Fruit fly (Drosophila melanogaster) whole organism, embryonic: ENCODE results near the gene CG10804.

Experiments used
- B-H1 ChIP-seq: fragments of 200-800 bp; sonication (Bioruptor generic); IDR thresholded peaks from 3 replicates; pipeline ENCODE4 v1.3.6; 2022; ENCODE audit warnings: missing biosample characterization, missing genetic modification characterization
- CG11723 ChIP-seq: fragments of 200-800 bp; sonication (Bioruptor generic); optimal IDR thresholded peaks from 2 replicates; lab custom pipeline; 2017; ENCODE audit warnings: missing biosample characterization, mild to moderate bottlenecking, missing genetic modification characterization
- CG1233 ChIP-seq: fragments of 200-800 bp; sonication (Bioruptor generic); optimal IDR thresholded peaks from 4 replicates; lab custom pipeline; 2018; ENCODE audit warnings: missing biosample characterization, mild to moderate bottlenecking, missing genetic modification characterization
- CG14050 ChIP-seq: fragments of 200-800 bp; sonication (Bioruptor generic); IDR thresholded peaks from 3 replicates; pipeline ENCODE4 v1.3.6; 2022; ENCODE audit warnings: missing biosample characterization, missing genetic modification characterization
- CG14710 ChIP-seq: fragments of 200-800 bp; sonication (Bioruptor generic); optimal IDR thresholded peaks from 3 replicates; lab custom pipeline; 2019; ENCODE audit warnings: missing biosample characterization, mild to moderate bottlenecking, missing genetic modification characterization, moderate library complexity
- CG1602 ChIP-seq: fragments of 200-800 bp; sonication (Bioruptor generic); optimal IDR thresholded peaks from 3 replicates; lab custom pipeline; 2016; ENCODE audit warnings: missing biosample characterization, missing genetic modification characterization
- CG1647 ChIP-seq: fragments of 200-800 bp; sonication (Bioruptor generic); optimal IDR thresholded peaks from 3 replicates; lab custom pipeline; 2016; ENCODE audit warnings: missing biosample characterization, missing genetic modification characterization
- CG17328 ChIP-seq: fragments of 200-800 bp; sonication (Bioruptor generic); IDR thresholded peaks from 2 replicates; pipeline ENCODE4 v1.3.6; 2022; ENCODE audit warnings: missing biosample characterization, missing genetic modification characterization
- CG2116 ChIP-seq: fragments of 200-800 bp; sonication (Bioruptor generic); optimal IDR thresholded peaks from 3 replicates; lab custom pipeline; 2018; ENCODE audit warnings: missing biosample characterization, mild to moderate bottlenecking, missing genetic modification characterization
- CG3065 ChIP-seq: fragments of 200-800 bp; sonication (Bioruptor generic); optimal IDR thresholded peaks from 2 replicates; lab custom pipeline; 2016; ENCODE audit warnings: missing biosample characterization, missing genetic modification characterization
- CG3407 ChIP-seq: fragments of 200-800 bp; sonication (Bioruptor generic); optimal IDR thresholded peaks from 2 replicates; lab custom pipeline; 2018; ENCODE audit warnings: missing biosample characterization, mild to moderate bottlenecking, missing genetic modification characterization
- CG6765 ChIP-seq: fragments of 200-800 bp; sonication (Bioruptor generic); optimal IDR thresholded peaks from 3 replicates; lab custom pipeline; 2017; ENCODE audit warnings: missing biosample characterization, mild to moderate bottlenecking, missing genetic modification characterization
- CG6791 ChIP-seq: fragments of 200-800 bp; sonication (Bioruptor generic); IDR thresholded peaks from 3 replicates; pipeline ENCODE4 v1.3.6; 2022; ENCODE audit warnings: missing biosample characterization, missing genetic modification characterization; ENCODE audit not compliant: partially characterized antibody
- CG8359 ChIP-seq: fragments of 200-800 bp; sonication (Bioruptor generic); optimal IDR thresholded peaks from 2 replicates; lab custom pipeline; 2017; ENCODE audit warnings: missing biosample characterization, mild to moderate bottlenecking, missing genetic modification characterization, borderline replicate concordance
- CG9437 ChIP-seq: fragments of 200-800 bp; sonication (Bioruptor generic); optimal IDR thresholded peaks from 2 replicates; lab custom pipeline; 2018; ENCODE audit warnings: missing biosample characterization, mild to moderate bottlenecking, missing genetic modification characterization
- CG9876 ChIP-seq: fragments of 200-800 bp; sonication (Bioruptor generic); optimal IDR thresholded peaks from 2 replicates; lab custom pipeline; 2016; ENCODE audit warnings: missing biosample characterization, missing genetic modification characterization
- CoRest ChIP-seq: fragments of 200-800 bp; sonication (Bioruptor generic); optimal IDR thresholded peaks from 3 replicates; lab custom pipeline; 2018; ENCODE audit warnings: missing biosample characterization, mild to moderate bottlenecking, missing genetic modification characterization, moderate library complexity
- D ChIP-seq, 2 experiments: fragments of 200-800 bp in 1 of 2; fragments of >200 bp in 1 of 2; sonication (Bioruptor generic) in 1 of 2; optimal IDR thresholded peaks; 2 replicates in 1 of 2; 3 replicates in 1 of 2; lab custom pipeline; 2017; ENCODE audit warnings: mild to moderate bottlenecking in 1 of 2, missing biosample characterization in 1 of 2, missing genetic modification characterization in 1 of 2, missing genetic modification reagents in 1 of 2
- Dbx ChIP-seq: fragments of 200-800 bp; sonication (Bioruptor generic); IDR thresholded peaks from 3 replicates; pipeline ENCODE4 v1.3.6; 2022; ENCODE audit warnings: missing biosample characterization, missing genetic modification characterization
- Dek ChIP-seq: fragments of 200-800 bp; sonication (Bioruptor generic); optimal IDR thresholded peaks from 3 replicates; lab custom pipeline; 2019; ENCODE audit warnings: missing biosample characterization, mild to moderate bottlenecking, missing genetic modification characterization, moderate library complexity
- H2.0 ChIP-seq: fragments of 200-800 bp; sonication (Bioruptor generic); IDR thresholded peaks from 2 replicates; pipeline ENCODE4 v1.3.6; 2022; ENCODE audit warnings: missing biosample characterization, missing genetic modification characterization
- HLH4C ChIP-seq: fragments of 200-800 bp; sonication (Bioruptor generic); IDR thresholded peaks from 3 replicates; pipeline ENCODE4 v1.3.6; 2022; ENCODE audit warnings: missing biosample characterization, missing genetic modification characterization; ENCODE audit not compliant: partially characterized antibody
- Hmr ChIP-seq: fragments of 200-800 bp; sonication (Bioruptor generic); optimal IDR thresholded peaks from 3 replicates; lab custom pipeline; 2017; ENCODE audit warnings: mild to moderate bottlenecking, missing biosample characterization, missing genetic modification reagents, missing genetic modification characterization
- Hsf ChIP-seq: fragments of 200-800 bp; sonication (Bioruptor generic); optimal IDR thresholded peaks from 3 replicates; lab custom pipeline; 2016; ENCODE audit warnings: missing biosample characterization, missing genetic modification characterization
- MESR4 ChIP-seq: fragments of 200-800 bp; sonication (Bioruptor generic); optimal IDR thresholded peaks from 2 replicates; lab custom pipeline; 2018; ENCODE audit warnings: missing biosample characterization, mild to moderate bottlenecking, missing genetic modification characterization, moderate library complexity
- MTF-1 ChIP-seq: fragments of 200-800 bp; sonication (Bioruptor generic); optimal IDR thresholded peaks from 2 replicates; lab custom pipeline; 2018; ENCODE audit warnings: missing biosample characterization, mild to moderate bottlenecking, missing genetic modification characterization, borderline replicate concordance
- Max ChIP-seq: fragments of 200-800 bp; sonication (Bioruptor generic); optimal IDR thresholded peaks from 2 replicates; lab custom pipeline; 2016; ENCODE audit warnings: missing biosample characterization, mild to moderate bottlenecking, missing genetic modification characterization
- Mes4 ChIP-seq: fragments of 200-800 bp; sonication (Bioruptor generic); optimal IDR thresholded peaks from 2 replicates; lab custom pipeline; 2016; ENCODE audit warnings: missing biosample characterization, missing genetic modification characterization
- Myb ChIP-seq: fragments of 200-800 bp; sonication (Bioruptor generic); optimal IDR thresholded peaks from 2 replicates; lab custom pipeline; 2016; ENCODE audit warnings: missing biosample characterization, missing genetic modification characterization
- Optix ChIP-seq: fragments of 200-800 bp; sonication (Bioruptor generic); IDR thresholded peaks from 3 replicates; pipeline ENCODE4 v1.3.6; 2022; ENCODE audit warnings: missing biosample characterization, missing genetic modification characterization
- Sin3A ChIP-seq: fragments of >200 bp; optimal IDR thresholded peaks from 2 replicates; lab custom pipeline; 2018
- Spps ChIP-seq: fragments of 200-800 bp; sonication (Bioruptor generic); optimal IDR thresholded peaks from 2 replicates; lab custom pipeline; 2018; ENCODE audit warnings: missing biosample characterization, mild to moderate bottlenecking, missing genetic modification characterization
- Stat92E ChIP-seq, 3 experiments: fragments of >200 bp in 2 of 3; fragments of 200-800 bp in 1 of 3; sonication (Bioruptor generic) in 1 of 3; optimal IDR thresholded peaks; 2 replicates each; lab custom pipeline; 2017 to 2019; ENCODE audit warnings: missing biosample characterization in 3 of 3, missing genetic modification characterization in 3 of 3, mild to moderate bottlenecking in 1 of 3, moderate library complexity in 1 of 3
- amos ChIP-seq: fragments of 200-800 bp; sonication (Bioruptor generic); IDR thresholded peaks from 2 replicates; pipeline ENCODE4 v1.3.6; 2022; ENCODE audit warnings: missing biosample characterization, missing genetic modification characterization; ENCODE audit not compliant: partially characterized antibody
- bab2 ChIP-seq: fragments of 200-800 bp; sonication (Bioruptor generic); optimal IDR thresholded peaks from 2 replicates; lab custom pipeline; 2016; ENCODE audit warnings: missing biosample characterization, missing genetic modification characterization
- br ChIP-seq: fragments of >200 bp; optimal IDR thresholded peaks from 2 replicates; lab custom pipeline; 2017
- dpn ChIP-seq, 2 experiments: fragments of 200-800 bp; sonication (Bioruptor generic); optimal IDR thresholded peaks; 3 replicates each; lab custom pipeline; 2016; ENCODE audit warnings: missing biosample characterization in 2 of 2, missing genetic modification characterization in 2 of 2
- dysf ChIP-seq: fragments of 200-800 bp; sonication (Bioruptor generic); IDR thresholded peaks from 3 replicates; pipeline ENCODE4 v1.3.6; 2022; ENCODE audit warnings: missing biosample characterization, missing genetic modification characterization
- eyg ChIP-seq: fragments of 200-800 bp; sonication (Bioruptor generic); optimal IDR thresholded peaks from 3 replicates; lab custom pipeline; 2016; ENCODE audit warnings: missing biosample characterization, missing genetic modification characterization
- insv ChIP-seq, 2 experiments: fragments of 200-800 bp; sonication (Bioruptor generic); optimal IDR thresholded peaks; 3 replicates each; lab custom pipeline; 2016 to 2018; ENCODE audit warnings: missing biosample characterization in 2 of 2, missing genetic modification characterization in 2 of 2
- lilli ChIP-seq: fragments of 200-800 bp; sonication (Bioruptor generic); optimal IDR thresholded peaks from 3 replicates; lab custom pipeline; 2016; ENCODE audit warnings: missing biosample characterization, missing genetic modification characterization
- mld ChIP-seq: fragments of 200-800 bp; sonication (Bioruptor generic); IDR thresholded peaks from 3 replicates; pipeline ENCODE4 v1.3.6; 2022; ENCODE audit warnings: missing biosample characterization, missing genetic modification characterization; ENCODE audit not compliant: partially characterized antibody
- org-1 ChIP-seq: fragments of 200-800 bp; sonication (Bioruptor generic); optimal IDR thresholded peaks from 2 replicates; lab custom pipeline; 2017; ENCODE audit warnings: missing biosample characterization, missing genetic modification characterization
- salm ChIP-seq: fragments of 200-800 bp; sonication (Bioruptor generic); optimal IDR thresholded peaks from 2 replicates; lab custom pipeline; 2018; ENCODE audit warnings: missing biosample characterization, mild to moderate bottlenecking, missing genetic modification characterization
- schlank ChIP-seq: fragments of 200-800 bp; sonication (Bioruptor generic); optimal IDR thresholded peaks from 2 replicates; lab custom pipeline; 2018; ENCODE audit warnings: missing biosample characterization, mild to moderate bottlenecking, missing genetic modification characterization
- seq ChIP-seq: fragments of 200-800 bp; sonication (Bioruptor generic); IDR thresholded peaks from 2 replicates; pipeline ENCODE4 v1.3.6; 2022; ENCODE audit warnings: missing biosample characterization, missing genetic modification characterization
- slbo ChIP-seq: fragments of 200-800 bp; sonication (Bioruptor generic); IDR thresholded peaks from 2 replicates; pipeline ENCODE4 v1.3.6; 2022; ENCODE audit warnings: missing biosample characterization, missing genetic modification characterization
- tna ChIP-seq: fragments of 200-800 bp; sonication (Bioruptor generic); IDR thresholded peaks from 2 replicates; pipeline ENCODE4 v1.3.6; 2022; ENCODE audit warnings: missing biosample characterization, missing genetic modification characterization; ENCODE audit not compliant: partially characterized antibody
- unpg ChIP-seq: fragments of 200-800 bp; sonication (Bioruptor generic); optimal IDR thresholded peaks from 3 replicates; lab custom pipeline; 2018; ENCODE audit warnings: missing biosample characterization, mild to moderate bottlenecking, missing genetic modification characterization, moderate library complexity
- wor ChIP-seq: fragments of 200-800 bp; sonication (Bioruptor generic); IDR thresholded peaks from 2 replicates; pipeline ENCODE4 v1.3.6; 2022; ENCODE audit warnings: missing biosample characterization, missing genetic modification characterization

Gene CG10804

DNA sequence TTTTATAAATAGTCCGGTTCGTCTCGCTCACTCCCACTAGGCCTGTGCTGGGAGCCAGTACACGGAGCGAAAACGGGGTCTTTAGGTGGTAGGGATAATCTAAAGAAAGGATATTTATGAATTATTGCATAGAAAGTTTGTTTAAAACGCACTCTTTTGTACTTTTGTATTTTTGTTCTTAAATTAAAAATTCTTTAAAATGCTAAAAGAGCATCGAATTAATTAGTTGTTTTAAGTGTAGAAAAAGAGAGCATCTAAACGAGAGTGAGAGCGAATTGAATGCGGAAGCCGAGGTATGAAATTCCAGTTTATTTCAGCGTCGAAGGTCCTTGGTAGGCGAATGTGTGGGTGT, 54.5 kb downstream of the CG10804 start (continued):
- TF ChIP-seq Spps (tag; lab: Kevin White, UChicago): no peak
- no peak for TF ChIP-seq br (lab: Kevin White, UChicago)
- TF ChIP-seq Sin3A (lab: Kevin White, UChicago): no peak
- TF ChIP-seq lilli (GFP tag; lab: Kevin White, UChicago): peak; percentile 83
- no peak for TF ChIP-seq tna
- no peak for TF ChIP-seq CG1233 (GFP tag; lab: Kevin White, UChicago)
- peak; percentile 61 for TF ChIP-seq CG9876 (GFP tag; lab: Kevin White, UChicago)
- TF ChIP-seq Hsf (GFP tag; lab: Kevin White, UChicago): peak; percentile 89
- TF ChIP-seq Stat92E (GFP tag; optimal IDR thresholded peaks at IDR 0.05; lab: Kevin White, UChicago): peak in 1 of 3 experiments; percentile 25
- no peak for TF ChIP-seq MTF-1 (GFP tag; lab: Kevin White, UChicago)
- peak; percentile 30 for TF ChIP-seq CG2116
- peak; percentile 84 for TF ChIP-seq CoRest (tag; lab: Kevin White, UChicago)
- peak; percentile 74 to 81 for TF ChIP-seq dpn (GFP tag; optimal IDR thresholded peaks at IDR 0.05; lab: Kevin White, UChicago)
- TF ChIP-seq CG3065 (GFP tag; lab: Kevin White, UChicago): peak; percentile 73
- TF ChIP-seq Dbx (GFP tag; lab: Robert Waterston, UW): 0 out of 3 replicates have a peak, but pooled peaks have one; percentile 22
- peak; percentile 60 for TF ChIP-seq CG9437 (GFP tag; lab: Kevin White, UChicago)
- TF ChIP-seq eyg (GFP tag; lab: Kevin White, UChicago): no peak
- peak; percentile 68 for TF ChIP-seq wor (GFP tag; lab: Robert Waterston, UW)
- TF ChIP-seq Hmr (GFP tag; lab: Kevin White, UChicago): peak; percentile 68
- peak; percentile 93 for TF ChIP-seq CG17328 (GFP tag; lab: Robert Waterston, UW)
- no peak for TF ChIP-seq D (optimal IDR thresholded peaks at IDR 0.05; lab: Kevin White, UChicago)
- peak; percentile 50 for TF ChIP-seq D (GFP tag; optimal IDR thresholded peaks at IDR 0.05; lab: Kevin White, UChicago)
- no peak for TF ChIP-seq CG8359
- TF ChIP-seq slbo: peak; percentile 64
- TF ChIP-seq H2.0 (GFP tag; lab: Robert Waterston, UW): peak; percentile 77
- TF ChIP-seq amos (GFP tag; lab: Robert Waterston, UW): no peak
- TF ChIP-seq MESR4 (GFP tag; lab: Kevin White, UChicago): no peak
- peak; percentile 73 for TF ChIP-seq Mes4 (GFP tag; lab: Kevin White, UChicago)
- TF ChIP-seq org-1 (GFP tag; lab: Kevin White, UChicago): peak; percentile 79
- peak; percentile 68 for TF ChIP-seq salm (tag; lab: Kevin White, UChicago)
- TF ChIP-seq Max (GFP tag; lab: Kevin White, UChicago): peak; percentile 10
- peak; percentile 64 for TF ChIP-seq Optix (GFP tag; lab: Robert Waterston, UW)
- no peak for TF ChIP-seq CG6791 (GFP tag; lab: Robert Waterston, UW)
- no peak for TF ChIP-seq insv (GFP tag; optimal IDR thresholded peaks at IDR 0.05; lab: Kevin White, UChicago)
- peak; percentile 77 for TF ChIP-seq bab2 (GFP tag; lab: Kevin White, UChicago)
- peak; percentile 84 for TF ChIP-seq CG1602 (GFP tag; lab: Kevin White, UChicago)
- no peak for TF ChIP-seq HLH4C (GFP tag; lab: Robert Waterston, UW)
- peak; percentile 12 for TF ChIP-seq Dek (tag; lab: Kevin White, UChicago)
- no peak for TF ChIP-seq CG6765 (GFP tag; lab: Kevin White, UChicago)
- TF ChIP-seq CG14050 (GFP tag; lab: Robert Waterston, UW): peak; percentile 22; the same call in 1 of the 3 replicates
- peak; percentile 42 for TF ChIP-seq seq (GFP tag; lab: Robert Waterston, UW)
- peak; percentile 47; the same call in 1 of the 3 replicates for TF ChIP-seq dysf
- peak; percentile 19; the same call in 1 of the 3 replicates for TF ChIP-seq B-H1 (GFP tag; lab: Robert Waterston, UW)
- peak; percentile 87 for TF ChIP-seq unpg (GFP tag; lab: Kevin White, UChicago)
- TF ChIP-seq schlank: peak; percentile 8
- TF ChIP-seq CG3407 (GFP tag; lab: Kevin White, UChicago): peak; percentile 75
- TF ChIP-seq mld (GFP tag; lab: Robert Waterston, UW): no peak
- TF ChIP-seq CG1647 (GFP tag; lab: Kevin White, UChicago): no peak
- TF ChIP-seq CG11723: peak; percentile 52
- peak; percentile 51 for TF ChIP-seq Myb (GFP tag; lab: Kevin White, UChicago)
- TF ChIP-seq CG14710: peak; percentile 59
